Fruit fly (Drosophila melanogaster) whole organism: Measurements from ENCODE around the gene CG34253.

Experiments
- CG8478 ChIP-seq: fragments of >200 bp; optimal IDR thresholded peaks from 2 replicates; lab custom pipeline; 2018; ENCODE audit warnings: inconsistent platforms
- Dll ChIP-seq: fragments of >200 bp; optimal IDR thresholded peaks from 2 replicates; lab custom pipeline; 2017
- EcR ChIP-seq, 2 experiments: fragments of >200 bp; optimal IDR thresholded peaks; 2 replicates each; lab custom pipeline; 2017; ENCODE audit warnings: missing biosample characterization in 2 of 2, missing genetic modification characterization in 2 of 2, missing genetic modification reagents in 2 of 2
- pan ChIP-seq: fragments of >200 bp; optimal IDR thresholded peaks from 2 replicates; lab custom pipeline; 2017
- psq ChIP-seq: fragments of >200 bp; optimal IDR thresholded peaks from 2 replicates; lab custom pipeline; 2017
- usp ChIP-seq: fragments of >200 bp; optimal IDR thresholded peaks from 2 replicates; lab custom pipeline; 2017; ENCODE audit warnings: missing biosample characterization, missing genetic modification characterization, mixed read lengths

The CG34253 gene

DNA sequence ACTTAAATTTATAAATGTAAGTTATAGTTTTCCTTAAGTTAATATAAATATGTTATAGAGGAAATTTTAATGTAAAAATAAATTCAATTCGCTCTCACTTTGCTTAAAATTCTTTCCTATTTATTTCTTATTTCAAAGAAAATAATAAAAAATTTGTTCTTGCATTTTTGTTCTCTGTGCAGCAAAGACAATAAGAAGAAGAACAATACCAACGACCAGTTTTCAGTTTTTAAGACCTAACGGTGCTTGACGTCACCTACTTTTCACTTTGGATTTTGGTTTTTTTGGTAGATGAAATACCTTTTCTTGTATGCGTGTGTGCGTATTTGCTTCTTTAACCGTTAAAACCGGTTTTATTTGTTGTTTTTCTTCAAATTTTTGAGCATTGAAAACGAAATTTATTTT is 15.0 kb upstream of the CG34253 start:
- TF ChIP-seq Dll (no peak), usp (GFP tag; lab: Kevin White, UChicago) (no peak), CG8478 (no peak), psq (lab: Kevin White, UChicago) (no peak)

DNA sequence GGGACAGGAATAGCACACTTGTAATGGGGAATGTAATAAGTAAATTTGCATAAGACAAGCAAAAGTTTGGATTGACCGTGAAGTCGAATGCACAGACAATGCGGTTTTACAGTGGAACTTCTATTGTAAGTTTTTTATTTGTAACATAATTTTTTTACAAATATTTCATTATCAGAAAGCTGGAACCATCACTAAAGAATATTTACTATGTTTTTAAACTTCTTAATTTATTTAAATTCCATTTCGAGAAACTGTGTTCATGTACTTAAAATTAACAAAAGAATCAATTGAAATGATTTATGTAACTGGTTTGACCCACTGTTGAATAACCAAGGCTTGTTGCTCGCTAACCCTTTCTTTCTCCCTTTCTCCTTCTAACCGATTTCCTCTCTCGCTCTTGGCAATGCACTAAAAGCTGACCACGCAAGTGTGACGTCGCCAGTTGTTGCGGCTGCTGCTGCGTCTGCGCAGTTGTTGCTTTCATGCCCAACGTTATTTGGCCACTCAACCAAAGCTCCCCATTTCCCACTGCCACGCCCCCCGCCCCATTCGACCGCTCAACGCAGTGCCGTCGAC is 14.4 kb upstream of the CG34253 start:
- no peak for TF ChIP-seq Dll
- no peak for TF ChIP-seq usp (GFP tag; lab: Kevin White, UChicago)
- no peak for TF ChIP-seq psq (lab: Kevin White, UChicago)

DNA sequence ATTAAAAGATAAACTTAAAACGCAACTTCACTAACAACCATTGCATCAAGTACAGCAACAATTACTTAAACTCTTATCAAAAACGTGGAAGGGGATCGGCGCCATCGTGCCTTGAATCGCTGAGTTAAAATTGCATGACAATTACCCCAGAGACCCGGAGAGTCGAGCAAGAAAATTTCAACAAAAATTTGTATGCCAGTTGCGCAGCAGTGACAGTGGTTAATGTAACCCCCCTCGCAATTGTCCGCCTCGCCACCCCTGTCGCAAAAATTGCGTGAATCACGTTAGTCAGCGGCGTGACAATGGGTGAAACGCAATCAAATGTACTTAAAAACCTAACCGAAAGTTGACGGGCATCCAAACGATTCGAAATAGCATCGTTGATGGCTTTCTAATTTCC is 12.6 kb upstream of the CG34253 start:
- TF ChIP-seq psq (lab: Kevin White, UChicago), result no peak
- TF ChIP-seq EcR (GFP tag; optimal IDR thresholded peaks at IDR 0.05; lab: Kevin White, UChicago), result no peak

DNA sequence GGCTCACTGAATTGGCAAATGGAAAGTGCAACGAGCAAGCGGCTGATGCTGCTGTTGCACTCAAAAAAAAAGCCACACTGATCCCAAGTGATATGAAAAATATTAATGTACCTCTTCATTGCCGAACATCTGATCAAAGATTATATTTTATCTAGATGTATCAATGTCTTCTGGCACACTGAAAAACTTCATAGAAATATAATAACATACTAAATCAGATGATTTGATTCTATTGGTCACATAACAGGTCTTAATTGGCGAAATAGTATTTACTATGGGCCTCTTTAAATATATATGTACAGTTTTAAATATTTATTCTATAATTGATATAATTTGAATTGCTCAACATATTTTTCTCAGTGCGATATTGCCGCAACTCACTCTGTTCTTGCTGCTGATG is 9.6 kb upstream of the CG34253 start:
- TF ChIP-seq Dll (no peak), CG8478 (no peak), pan (lab: Kevin White, UChicago) (no peak), EcR (GFP tag; optimal IDR thresholded peaks at IDR 0.05; lab: Kevin White, UChicago) (no peak), usp (GFP tag; lab: Kevin White, UChicago) (no peak), psq (lab: Kevin White, UChicago) (no peak)

DNA sequence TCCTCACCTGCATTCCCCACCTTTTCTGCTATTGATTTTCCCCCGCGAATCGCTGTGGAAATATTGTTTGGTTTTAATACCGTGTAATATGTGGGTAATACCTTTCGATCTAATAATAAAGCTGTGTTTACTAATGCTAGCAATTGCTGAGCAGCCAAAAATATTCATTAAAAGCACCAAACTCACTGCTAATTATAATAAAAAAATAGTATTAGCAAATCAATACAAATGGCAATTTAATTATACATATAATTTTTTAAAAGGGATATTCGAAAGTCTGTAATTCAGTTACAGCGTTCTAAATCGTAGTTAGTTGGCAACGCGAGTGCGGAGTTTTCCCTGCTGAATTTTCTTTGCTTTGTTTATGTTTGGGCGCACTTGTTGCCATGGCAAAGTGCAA is 6.8 kb upstream of the CG34253 start:
- TF ChIP-seq pan (lab: Kevin White, UChicago) (no peak), Dll (no peak), EcR (GFP tag; optimal IDR thresholded peaks at IDR 0.05; lab: Kevin White, UChicago) (no peak), usp (GFP tag; lab: Kevin White, UChicago) (no peak), psq (lab: Kevin White, UChicago) (no peak), CG8478 (no peak)

DNA sequence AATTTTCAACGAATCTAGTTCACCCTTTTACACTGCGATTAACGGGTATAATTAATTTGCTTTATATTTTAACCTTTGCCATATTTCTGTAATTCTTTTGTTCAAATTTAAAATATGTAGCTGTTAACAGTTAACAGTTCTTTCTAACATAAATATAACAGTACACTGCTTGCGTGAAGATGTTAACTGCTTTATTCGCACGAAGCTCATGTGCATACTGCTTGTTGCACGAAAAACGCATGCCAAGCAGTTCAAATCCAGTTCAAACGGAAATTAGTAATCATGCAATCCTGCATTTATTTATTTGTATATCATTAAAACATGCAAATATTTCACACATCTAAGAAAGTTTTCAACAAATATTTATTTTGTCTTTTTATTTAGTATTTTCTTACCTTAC is 907 bp upstream of the CG34253 start:
- TF ChIP-seq Dll (no peak), CG8478 (no peak), pan (lab: Kevin White, UChicago) (no peak), EcR (GFP tag; optimal IDR thresholded peaks at IDR 0.05; lab: Kevin White, UChicago) (no peak), usp (GFP tag; lab: Kevin White, UChicago) (no peak), psq (lab: Kevin White, UChicago) (no peak)

DNA sequence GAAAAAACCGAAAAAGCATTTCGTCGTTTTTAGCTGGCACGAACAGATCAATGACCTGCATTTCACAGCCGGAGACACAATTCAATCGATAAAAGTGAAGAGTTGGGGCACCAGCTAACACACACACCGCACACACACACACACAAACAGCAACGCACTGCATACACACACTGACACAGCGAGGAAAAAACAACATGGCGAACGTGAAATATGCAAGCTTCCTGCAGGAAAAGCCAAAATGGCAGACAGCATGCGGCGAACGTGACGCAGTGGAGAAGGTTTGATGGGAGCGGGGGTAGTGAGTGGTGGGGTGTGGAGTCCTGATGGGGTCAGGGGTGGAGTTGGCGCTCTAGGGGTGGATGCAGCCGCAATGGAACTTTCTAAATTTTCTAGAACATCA is 3.1 kb downstream of the CG34253 start:
- TF ChIP-seq CG8478 (no peak), Dll (no peak), psq (lab: Kevin White, UChicago) (no peak), pan (lab: Kevin White, UChicago) (no peak), usp (GFP tag; lab: Kevin White, UChicago) (no peak), EcR (GFP tag; optimal IDR thresholded peaks at IDR 0.05; lab: Kevin White, UChicago) (no peak)

DNA sequence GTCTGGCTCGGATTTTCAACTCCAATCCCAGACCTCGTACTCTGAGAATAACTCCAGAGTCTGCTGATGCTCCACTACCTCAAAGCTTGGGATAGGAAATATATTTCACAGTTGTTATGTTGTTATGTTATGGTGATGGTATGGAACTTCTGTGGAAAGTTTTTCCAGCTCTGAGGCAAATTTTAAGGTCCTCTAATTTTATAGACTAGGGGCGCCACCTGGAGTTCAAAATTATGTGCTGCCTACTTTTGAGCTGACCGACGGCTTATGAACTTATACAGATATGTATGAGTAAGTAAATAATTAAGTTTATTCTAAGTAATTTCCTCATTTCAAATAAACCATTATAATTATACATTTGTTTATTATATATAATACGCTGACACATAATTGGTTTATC is 3.7 kb downstream of the CG34253 start:
- TF ChIP-seq psq (lab: Kevin White, UChicago) (no peak), EcR (GFP tag; optimal IDR thresholded peaks at IDR 0.05; lab: Kevin White, UChicago) (no peak), usp (GFP tag; lab: Kevin White, UChicago) (no peak), pan (lab: Kevin White, UChicago) (no peak), CG8478 (no peak), Dll (no peak)

DNA sequence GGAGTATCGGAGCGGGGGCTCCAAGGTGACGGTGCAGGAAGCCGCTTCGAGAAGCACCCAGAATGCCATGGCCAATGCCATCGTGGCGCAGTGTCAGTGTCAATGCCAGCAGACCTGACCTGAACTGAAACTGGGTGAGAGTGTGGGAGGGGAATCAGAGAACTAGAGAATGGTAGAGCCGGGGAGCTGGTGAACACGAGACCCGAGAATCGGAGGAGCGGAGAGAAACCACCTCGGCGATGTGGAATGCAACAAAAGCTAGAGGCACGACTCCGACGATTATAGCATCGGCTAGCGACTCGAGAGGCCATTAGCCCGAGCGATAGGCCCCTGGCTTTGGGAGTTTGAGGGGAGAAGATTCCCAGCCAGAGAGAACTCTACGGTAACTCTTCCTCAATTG is 5.2 kb downstream of the CG34253 start:
- TF ChIP-seq psq (lab: Kevin White, UChicago) (no peak), pan (lab: Kevin White, UChicago) (no peak), EcR (GFP tag; optimal IDR thresholded peaks at IDR 0.05; lab: Kevin White, UChicago) (peak in 1 of 2 experiments; percentile 98), CG8478 (no peak), Dll (no peak), usp (GFP tag; lab: Kevin White, UChicago) (no peak)

DNA sequence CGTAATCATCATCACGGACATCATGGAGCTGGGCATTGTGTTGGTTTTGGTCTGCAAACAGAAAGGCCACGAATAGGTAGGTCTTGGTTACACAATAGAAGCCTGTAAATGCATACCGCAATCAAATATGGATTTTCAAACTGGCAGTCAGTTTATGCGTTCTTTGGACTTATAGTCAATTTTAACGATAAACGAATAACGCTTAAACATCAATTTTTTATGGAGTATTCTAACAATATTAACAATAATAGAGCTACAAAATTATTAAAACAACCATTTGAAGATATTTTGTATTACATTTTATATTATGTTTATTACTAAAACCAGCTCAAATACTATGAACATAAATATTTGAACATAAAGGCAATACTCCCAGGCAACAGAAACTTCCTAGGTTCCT is 5.6 kb downstream of the CG34253 start:
- TF ChIP-seq CG8478 (no peak), EcR (GFP tag; optimal IDR thresholded peaks at IDR 0.05; lab: Kevin White, UChicago) (no peak), pan (lab: Kevin White, UChicago) (no peak), usp (GFP tag; lab: Kevin White, UChicago) (no peak), Dll (no peak), psq (lab: Kevin White, UChicago) (no peak)

DNA sequence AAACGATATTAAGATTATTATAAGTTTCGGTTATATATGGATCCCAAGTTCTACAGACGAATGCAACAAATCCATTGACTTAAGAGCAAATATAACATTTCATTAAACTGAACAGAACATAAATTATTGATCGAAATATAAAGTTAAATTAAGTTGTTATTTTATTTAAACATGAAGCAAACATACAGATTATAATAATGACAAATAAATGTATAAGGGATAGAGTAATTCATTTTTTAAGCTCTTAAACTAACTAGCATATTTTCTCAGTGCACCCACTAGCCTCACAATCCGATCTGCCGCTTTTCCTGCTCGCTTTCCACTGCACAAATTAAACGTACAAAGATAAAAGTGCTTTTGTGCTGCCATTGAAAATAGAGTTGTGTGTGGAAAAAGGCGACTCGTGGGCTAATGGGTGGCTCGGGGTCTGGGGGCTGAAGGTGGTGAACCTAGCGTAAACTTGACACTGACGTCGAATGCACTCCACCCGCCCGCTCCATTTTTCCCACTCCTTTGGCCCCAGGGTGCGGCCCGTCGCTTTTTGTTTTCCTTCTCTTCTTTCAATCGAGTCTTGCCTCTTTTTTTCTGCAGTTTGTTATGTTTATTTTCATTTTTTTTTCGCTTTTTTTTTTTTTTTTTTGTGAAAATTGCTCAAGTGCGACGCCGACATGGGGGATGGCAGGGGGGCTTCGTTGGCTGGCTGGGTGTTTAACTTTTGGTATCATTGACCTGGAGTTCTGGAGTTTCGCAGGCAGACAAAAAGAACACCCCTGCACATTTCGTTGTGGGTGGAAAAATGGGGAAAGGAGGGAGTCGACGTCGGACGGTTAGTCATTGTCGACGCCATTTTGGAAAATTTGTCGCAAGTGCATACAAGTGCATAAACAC is 7.3 kb downstream of the CG34253 start:
- no peak for TF ChIP-seq psq (lab: Kevin White, UChicago)
- TF ChIP-seq EcR (GFP tag; optimal IDR thresholded peaks at IDR 0.05; lab: Kevin White, UChicago), result peak in 1 of 2 experiments; percentile 92

DNA sequence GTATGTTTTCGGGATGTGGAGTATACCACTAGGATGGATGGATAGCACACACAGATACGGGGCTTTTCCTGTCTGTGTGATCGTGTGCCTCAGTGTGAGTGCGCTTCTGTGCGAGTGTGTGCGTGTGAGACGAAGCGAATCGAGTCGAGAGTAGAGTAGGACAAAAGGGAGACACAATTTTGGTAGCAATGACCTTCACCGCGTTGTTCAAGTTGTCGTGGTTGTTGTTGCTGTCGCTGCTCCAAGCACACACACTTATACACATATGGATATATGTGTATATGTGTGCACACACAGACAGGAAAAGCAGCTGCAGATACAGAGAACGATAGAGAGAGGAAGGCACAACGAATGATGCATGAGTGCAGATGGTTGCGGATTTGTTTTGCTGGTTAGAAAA is 8.0 kb downstream of the CG34253 start:
- TF ChIP-seq EcR (GFP tag; optimal IDR thresholded peaks at IDR 0.05; lab: Kevin White, UChicago) (peak; percentile 7 to 99), pan (lab: Kevin White, UChicago) (no peak), usp (GFP tag; lab: Kevin White, UChicago) (no peak), psq (lab: Kevin White, UChicago) (no peak), CG8478 (no peak), Dll (no peak)

DNA sequence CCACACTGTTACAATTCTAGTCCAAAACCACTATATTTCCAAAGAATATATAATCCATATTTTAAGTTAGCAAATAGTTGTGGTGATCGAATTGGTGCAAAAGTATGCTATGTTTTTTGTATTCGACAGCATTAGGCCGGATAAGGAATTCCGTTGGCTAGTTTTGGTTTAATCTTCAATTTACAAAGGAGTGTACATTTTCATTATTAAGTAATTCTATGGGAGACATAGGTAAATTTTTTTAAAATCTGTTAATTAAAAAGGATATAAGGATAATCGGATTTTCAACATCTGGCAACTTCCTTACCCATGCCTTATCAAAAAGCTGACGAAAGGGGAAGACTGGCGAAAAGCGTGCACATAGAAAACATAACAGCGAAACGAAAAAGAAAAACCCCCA is 8.5 kb downstream of the CG34253 start:
- TF ChIP-seq EcR (GFP tag; optimal IDR thresholded peaks at IDR 0.05; lab: Kevin White, UChicago) (no peak), CG8478 (no peak), usp (GFP tag; lab: Kevin White, UChicago) (no peak), Dll (no peak), psq (lab: Kevin White, UChicago) (no peak), pan (lab: Kevin White, UChicago) (no peak)
